Fruit fly (Drosophila melanogaster): ENCODE measurements around the gene ATPsynepsilonL.

DNA sequence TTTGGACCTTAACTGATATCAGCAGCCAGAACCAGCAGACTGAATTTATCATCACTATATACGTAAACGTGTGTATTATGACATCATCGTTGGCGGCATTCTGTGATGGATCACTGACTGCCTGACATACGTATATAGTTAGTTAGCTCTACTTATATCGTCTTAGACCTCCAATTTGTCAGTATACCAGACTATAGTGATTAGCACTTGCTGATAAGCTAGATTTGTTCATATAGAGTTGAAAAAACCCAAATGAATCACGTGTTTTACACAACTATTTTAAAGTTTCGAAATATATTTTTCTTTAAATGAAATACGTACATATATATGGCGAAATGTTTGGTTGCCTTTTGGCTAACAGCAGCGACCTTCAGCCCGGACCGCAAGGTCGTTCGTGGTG, 25.8 kb upstream of the ATPsynepsilonL start:
- no peak for TF ChIP-seq CG3032 (tag; optimal IDR thresholded peaks at IDR 0.05)
- TF ChIP-seq CG6163 (GFP tag; IDR thresholded peaks at IDR 0.05): no peak
- no peak for TF ChIP-seq pdm3 (GFP tag; optimal IDR thresholded peaks at IDR 0.05)
- TF ChIP-seq Ets96B (tag; optimal IDR thresholded peaks at IDR 0.05): no peak
- TF ChIP-seq CG16779 (tag; optimal IDR thresholded peaks at IDR 0.05): no peak
- no peak for TF ChIP-seq topi (GFP tag; optimal IDR thresholded peaks at IDR 0.05)
- TF ChIP-seq Sox102F (GFP tag; optimal IDR thresholded peaks at IDR 0.05): no peak
- TF ChIP-seq Blimp-1 (GFP tag; optimal IDR thresholded peaks at IDR 0.05): no peak
- TF ChIP-seq Eip75B (GFP tag; optimal IDR thresholded peaks at IDR 0.05): no peak
- TF ChIP-seq achi (GFP tag; optimal IDR thresholded peaks at IDR 0.05): no peak
